Worm (Caenorhabditis elegans) whole organism, young adult: ENCODE results near the gene dbl-1.

ENCODE experiments used
- B0035.1 ChIP-seq: sonication (generic microtip); optimal IDR thresholded peaks from 2 replicates; lab custom pipeline; 2016; ENCODE audit warnings: missing genetic modification characterization, mild to moderate bottlenecking, missing compliant biosample characterization, missing genotype, missing genetic modification reagents
- B0261.1 ChIP-seq: sonication (generic microtip); optimal IDR thresholded peaks from 2 replicates; lab custom pipeline; 2016; ENCODE audit warnings: mild to moderate bottlenecking, missing genetic modification characterization, moderate library complexity, missing compliant biosample characterization
- D2030.7 ChIP-seq: fragments of 200-800 bp; sonication (Bioruptor generic); IDR thresholded peaks from 2 replicates; pipeline ENCODE4 v1.3.6; 2022; ENCODE audit warnings: missing genetic modification reagents, missing genetic modification characterization, missing compliant biosample characterization
- F22D6.2 ChIP-seq: sonication (generic microtip); optimal IDR thresholded peaks from 2 replicates; lab custom pipeline; 2016; ENCODE audit warnings: mild to moderate bottlenecking, missing genetic modification characterization, missing compliant biosample characterization
- F49E8.2 ChIP-seq: sonication (generic microtip); optimal IDR thresholded peaks from 3 replicates; lab custom pipeline; 2017; ENCODE audit warnings: missing genetic modification characterization, mild to moderate bottlenecking, missing compliant biosample characterization, antibody characterized with exemption, moderate library complexity; ENCODE audit not compliant: insufficient read depth
- Y53G8AR.9 ChIP-seq: fragments of 200-800 bp; sonication (Bioruptor generic); conservative IDR thresholded peaks from 2 replicates; pipeline ENCODE4 v1.3.6; 2022; ENCODE audit warnings: missing genetic modification reagents, missing genetic modification characterization, missing compliant biosample characterization
- akir-1 ChIP-seq: fragments of 200-800 bp; sonication (Bioruptor generic); optimal IDR thresholded peaks from 2 replicates; lab custom pipeline; 2018; ENCODE audit warnings: mild to moderate bottlenecking, missing genetic modification characterization, moderate library complexity, missing compliant biosample characterization
- attf-3 ChIP-seq: fragments of 200-800 bp; sonication (Bioruptor generic); conservative IDR thresholded peaks from 2 replicates; pipeline ENCODE4 v1.3.6; 2022; ENCODE audit warnings: missing genetic modification reagents, missing genetic modification characterization, missing compliant biosample characterization
- attf-5 ChIP-seq: fragments of 200-800 bp; sonication (Bioruptor generic); optimal IDR thresholded peaks from 2 replicates; lab custom pipeline; 2018; ENCODE audit warnings: mild to moderate bottlenecking, missing genetic modification characterization, missing compliant biosample characterization
- ccch-3 ChIP-seq: fragments of 200-800 bp; sonication (Bioruptor generic); optimal IDR thresholded peaks from 2 replicates; lab custom pipeline; 2018; ENCODE audit warnings: mild to moderate bottlenecking, missing genetic modification characterization, missing compliant biosample characterization
- ceh-91 ChIP-seq: fragments of 200-800 bp; sonication (Bioruptor generic); IDR thresholded peaks from 2 replicates; pipeline ENCODE4 v1.3.6; 2022; ENCODE audit warnings: missing genetic modification reagents, missing genetic modification characterization, missing compliant biosample characterization
- dox-1 ChIP-seq: fragments of 200-800 bp; sonication (Bioruptor generic); IDR thresholded peaks from 2 replicates; pipeline ENCODE4 v1.3.6; 2022; ENCODE audit warnings: missing genetic modification reagents, missing genetic modification characterization, missing compliant biosample characterization
- efl-1 ChIP-seq: fragments of 150-350 bp; optimal IDR thresholded peaks from 2 replicates; lab custom pipeline; 2014; ENCODE audit warnings: missing biosample characterization, missing genetic modification reagents, missing genetic modification characterization
- egl-18 ChIP-seq: fragments of 200-800 bp; sonication (Bioruptor generic); IDR thresholded peaks from 2 replicates; pipeline ENCODE4 v1.3.6; 2022; ENCODE audit warnings: missing genetic modification reagents, missing genetic modification characterization, missing compliant biosample characterization
- hmg-1.2 ChIP-seq: fragments of 200-800 bp; sonication (Bioruptor generic); IDR thresholded peaks from 2 replicates; pipeline ENCODE4 v1.3.6; 2022; ENCODE audit warnings: missing genetic modification reagents, missing genetic modification characterization, missing compliant biosample characterization
- hrde-1 ChIP-seq: sonication (generic microtip); optimal IDR thresholded peaks from 2 replicates; lab custom pipeline; 2016; ENCODE audit warnings: missing genetic modification characterization, mild to moderate bottlenecking, missing compliant biosample characterization, moderate library complexity, missing genotype, missing genetic modification reagents, borderline replicate concordance
- lag-1 ChIP-seq: fragments of 200-800 bp; sonication (Bioruptor generic); IDR thresholded peaks from 2 replicates; pipeline ENCODE4 v1.3.6; 2022; ENCODE audit warnings: missing genetic modification reagents, missing genetic modification characterization, missing compliant biosample characterization
- lin-35 ChIP-seq, 3 experiments: fragments of 150-350 bp in 2 of 3; sonication (generic microtip) in 1 of 3; optimal IDR thresholded peaks; 2 replicates each; lab custom pipeline; 2014 to 2018; ENCODE audit warnings: missing biosample characterization in 3 of 3, missing genetic modification characterization in 3 of 3, missing genetic modification reagents in 3 of 3
- lin-54 ChIP-seq: fragments of 200-800 bp; sonication (Bioruptor generic); optimal IDR thresholded peaks from 2 replicates; lab custom pipeline; 2018; ENCODE audit warnings: mild to moderate bottlenecking, missing genetic modification characterization, missing compliant biosample characterization
- lsl-1 ChIP-seq: fragments of 200-800 bp; sonication (Bioruptor generic); optimal IDR thresholded peaks from 2 replicates; lab custom pipeline; 2018; ENCODE audit warnings: mild to moderate bottlenecking, missing genetic modification characterization, moderate library complexity, missing compliant biosample characterization
- madf-6 ChIP-seq: fragments of 200-800 bp; sonication (Bioruptor generic); IDR thresholded peaks from 2 replicates; pipeline ENCODE4 v1.3.6; 2022; ENCODE audit warnings: missing genetic modification reagents, missing genetic modification characterization, missing compliant biosample characterization
- madf-8 ChIP-seq: fragments of 200-800 bp; sonication (Bioruptor generic); conservative IDR thresholded peaks from 2 replicates; pipeline ENCODE4 v1.3.6; 2022; ENCODE audit warnings: missing genetic modification reagents, missing genetic modification characterization, missing compliant biosample characterization
- mcd-1 ChIP-seq: fragments of 200-800 bp; sonication (Bioruptor generic); IDR thresholded peaks from 2 replicates; pipeline ENCODE4 v1.3.6; 2022; ENCODE audit warnings: missing genetic modification reagents, missing genetic modification characterization, missing compliant biosample characterization
- mel-28 ChIP-seq: sonication (generic microtip); optimal IDR thresholded peaks from 2 replicates; lab custom pipeline; 2016; ENCODE audit warnings: borderline replicate concordance, mild to moderate bottlenecking, missing genetic modification characterization, missing compliant biosample characterization
- mxl-1 ChIP-seq: sonication (generic microtip); optimal IDR thresholded peaks from 2 replicates; lab custom pipeline; 2016; ENCODE audit warnings: missing genetic modification characterization, missing compliant biosample characterization
- nfya-1 ChIP-seq: sonication (generic microtip); optimal IDR thresholded peaks from 2 replicates; lab custom pipeline; 2017; ENCODE audit warnings: antibody characterized with exemption, missing compliant biosample characterization, missing genetic modification characterization, borderline replicate concordance; ENCODE audit not compliant: insufficient read depth
- rpc-1 ChIP-seq, 2 experiments: fragments of 150-350 bp in 1 of 2; sonication (generic microtip) in 1 of 2; optimal IDR thresholded peaks; 2 replicates each; lab custom pipeline; 2014 to 2018; ENCODE audit warnings: missing biosample characterization in 1 of 2, missing genetic modification characterization in 1 of 2, missing genetic modification reagents in 1 of 2, missing genotype in 1 of 2
- sea-2 ChIP-seq: fragments of 200-800 bp; sonication (Bioruptor generic); IDR thresholded peaks from 2 replicates; pipeline ENCODE4 v1.3.6; 2022; ENCODE audit warnings: missing genetic modification characterization, missing compliant biosample characterization
- snpc-3.4 ChIP-seq: sonication (generic microtip); optimal IDR thresholded peaks from 2 replicates; lab custom pipeline; 2017; ENCODE audit warnings: missing genetic modification characterization, mild to moderate bottlenecking, missing compliant biosample characterization, antibody characterized with exemption, moderate library complexity, missing genotype, missing genetic modification reagents
- somi-1 ChIP-seq: fragments of 200-800 bp; sonication (Bioruptor generic); optimal IDR thresholded peaks from 2 replicates; lab custom pipeline; 2018; ENCODE audit warnings: mild to moderate bottlenecking, missing genetic modification characterization, missing compliant biosample characterization
- sptf-2 ChIP-seq: fragments of 200-800 bp; sonication (Bioruptor generic); optimal IDR thresholded peaks from 2 replicates; lab custom pipeline; 2018; ENCODE audit warnings: mild to moderate bottlenecking, missing genetic modification characterization, missing compliant biosample characterization
- tbp1 ChIP-seq: fragments of 200-800 bp; sonication (Bioruptor generic); optimal IDR thresholded peaks from 2 replicates; lab custom pipeline; 2018; ENCODE audit warnings: mild to moderate bottlenecking, missing genetic modification characterization, missing compliant biosample characterization
- unc-130 ChIP-seq: sonication (generic microtip); optimal IDR thresholded peaks from 2 replicates; lab custom pipeline; 2016; ENCODE audit warnings: missing genetic modification reagents, missing genetic modification characterization, missing compliant biosample characterization
- zfh-2 ChIP-seq: fragments of 200-800 bp; sonication (Bioruptor generic); conservative IDR thresholded peaks from 2 replicates; pipeline ENCODE4 v1.3.6; 2022; ENCODE audit warnings: missing genetic modification reagents, missing genetic modification characterization, missing compliant biosample characterization
- ztf-22 ChIP-seq: fragments of 200-800 bp; sonication (Bioruptor generic); optimal IDR thresholded peaks from 2 replicates; lab custom pipeline; 2018; ENCODE audit warnings: mild to moderate bottlenecking, missing genetic modification characterization, moderate library complexity, missing compliant biosample characterization

dbl-1 gene

DNA sequence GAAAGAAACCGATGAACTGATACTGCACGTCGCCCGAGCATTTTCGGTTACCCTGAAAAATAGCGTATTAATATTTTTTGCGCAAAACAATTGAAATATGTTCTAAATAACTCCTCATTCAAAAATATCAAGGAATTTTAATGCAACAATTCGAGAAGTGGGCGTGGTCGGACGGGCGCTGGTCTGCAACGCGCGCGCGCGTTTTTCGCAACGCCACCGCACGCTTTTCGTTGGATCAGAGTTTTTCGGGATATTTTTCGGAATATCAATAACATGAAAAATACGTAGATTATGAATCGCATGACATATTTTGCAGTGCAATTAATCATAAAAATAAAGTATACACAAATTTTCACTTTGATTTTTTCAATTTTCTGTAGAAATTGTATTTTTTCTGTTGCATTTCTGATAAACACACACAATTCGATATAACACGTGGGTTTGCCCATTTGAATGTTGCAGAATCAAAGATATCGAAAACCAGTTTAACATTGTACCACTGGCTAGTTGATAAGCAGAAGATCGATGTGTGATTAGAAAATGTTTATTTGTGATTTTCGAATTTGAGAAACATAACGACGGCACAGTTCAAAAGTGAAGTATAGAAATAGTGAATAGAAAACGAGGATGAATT, 48.8 kb upstream of the dbl-1 start, which contains the start of gene dlst-1 (continued):
- TF ChIP-seq somi-1 (GFP tag; lab: Kevin White, UChicago), result peak; percentile 8
- TF ChIP-seq mcd-1 (GFP tag; lab: Robert Waterston, UW), result peak; percentile 51
- peak; percentile 57; the same call in 1 of the 2 replicates for TF ChIP-seq zfh-2 (GFP tag; lab: Robert Waterston, UW)
- peak; percentile 47 for TF ChIP-seq lin-54
- peak; percentile 16; the same call in 1 of the 2 replicates for TF ChIP-seq D2030.7 (GFP tag; lab: Robert Waterston, UW)
- peak; percentile 62 for TF ChIP-seq attf-5
- TF ChIP-seq sptf-2, result peak; percentile 6
- peak; percentile 34 for TF ChIP-seq rpc-1 (optimal IDR thresholded peaks at IDR 0.05; lab: Kevin White, UChicago)
- no peak for TF ChIP-seq rpc-1 (tag; optimal IDR thresholded peaks at IDR 0.05; lab: Kevin White, UChicago)
- TF ChIP-seq mxl-1 (tag; lab: Kevin White, UChicago), result no peak
- TF ChIP-seq, all 124 proteins: peak for 37

DNA sequence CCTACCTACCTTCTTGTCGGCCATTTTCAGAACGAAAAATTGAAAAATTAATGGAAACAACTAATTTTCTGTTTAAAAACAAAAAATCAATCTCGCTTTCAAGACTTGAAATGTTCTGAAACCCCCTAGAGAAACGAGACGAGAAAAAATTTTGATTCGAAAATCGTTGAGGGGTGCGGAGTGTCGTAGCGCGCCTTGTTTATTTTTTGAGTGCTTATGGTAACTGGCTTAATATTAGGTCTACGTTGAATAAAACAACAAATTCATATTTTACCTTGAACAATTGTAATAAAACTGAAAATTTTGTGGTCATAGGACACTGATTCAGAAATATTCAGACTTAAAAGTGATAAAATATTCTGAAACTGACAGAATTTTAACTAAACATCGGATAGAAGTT, 47.5 kb upstream of the dbl-1 start, which contains the start of gene sna-1:
Gene sna-1 (minus strand): TSS at position 218 of the 400 bp plus-strand sequence.
- TF ChIP-seq efl-1, result peak; percentile 26
- TF ChIP-seq hrde-1 (tag; lab: Kevin White, UChicago), result no peak
- TF ChIP-seq attf-3 (GFP tag; lab: Robert Waterston, UW), result peak; percentile 90
- no peak for TF ChIP-seq F49E8.2 (tag; lab: Kevin White, UChicago)
- TF ChIP-seq madf-8, result peak; percentile 59; the same call in 1 of the 2 replicates
- peak; percentile 47 for TF ChIP-seq lsl-1 (GFP tag; lab: Kevin White, UChicago)
- peak; percentile 75 for TF ChIP-seq madf-6 (GFP tag; lab: Robert Waterston, UW)

DNA sequence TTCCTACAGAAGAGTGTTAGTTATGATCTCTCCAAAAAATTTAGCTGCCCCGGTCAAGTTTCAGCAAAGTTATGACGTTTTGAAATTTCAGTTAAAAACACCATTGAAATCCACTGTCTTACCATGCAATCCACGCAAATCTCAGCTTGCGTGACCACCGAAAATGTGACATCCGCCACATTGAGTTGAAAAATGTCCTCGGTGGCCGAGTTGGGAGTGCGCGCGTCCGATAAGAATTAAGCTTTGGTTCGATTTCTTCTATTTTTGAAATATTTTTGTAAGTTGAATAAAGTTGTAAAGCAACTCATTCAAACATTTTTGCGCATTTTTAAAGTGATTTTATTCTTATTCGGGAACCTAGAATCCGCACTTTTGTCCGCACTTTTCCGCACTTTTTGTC, 46.9 kb upstream of the dbl-1 start:
- TF ChIP-seq tbp1 (GFP tag; lab: Kevin White, UChicago), result peak; percentile 83
- TF ChIP-seq D2030.7 (GFP tag; lab: Robert Waterston, UW), result 0 out of 2 replicates have a peak, but pooled peaks have one; percentile 39
- TF ChIP-seq rpc-1 (optimal IDR thresholded peaks at IDR 0.05; lab: Kevin White, UChicago), result peak; percentile 23
- peak; percentile 60 for TF ChIP-seq rpc-1 (tag; optimal IDR thresholded peaks at IDR 0.05; lab: Kevin White, UChicago)
- peak; percentile 30; the same call in 1 of the 2 replicates for TF ChIP-seq madf-8
- TF ChIP-seq madf-6 (GFP tag; lab: Robert Waterston, UW), result peak; percentile 63; the same call in 1 of the 2 replicates
- peak; percentile 60 for TF ChIP-seq B0261.1 (tag; lab: Kevin White, UChicago)
- TF ChIP-seq attf-3 (GFP tag; lab: Robert Waterston, UW), result peak; percentile 50; the same call in 1 of the 2 replicates
- TF ChIP-seq hmg-1.2 (GFP tag; lab: Robert Waterston, UW), result peak; percentile 56; the same call in 1 of the 2 replicates

DNA sequence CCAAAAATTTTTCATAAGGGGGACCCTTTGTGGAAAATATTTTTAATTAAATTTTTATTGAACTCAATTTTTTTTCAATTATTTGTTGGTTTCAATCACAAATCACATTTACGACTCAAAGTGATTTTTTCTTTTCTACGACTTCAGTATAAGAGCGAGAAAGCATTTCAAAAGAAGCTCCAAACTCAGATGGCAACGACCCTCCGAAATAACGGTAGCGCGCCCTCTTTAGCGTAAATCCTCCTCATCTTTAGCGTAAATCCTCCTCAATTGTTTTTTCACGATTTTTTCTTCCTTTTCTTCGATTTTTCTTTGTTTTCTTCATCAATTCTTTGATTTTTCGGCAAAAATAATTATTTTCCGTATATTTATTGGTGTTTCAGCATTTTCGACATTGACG, 43.1 kb upstream of the dbl-1 start:
- peak; percentile 88 for TF ChIP-seq attf-3 (GFP tag; lab: Robert Waterston, UW)

DNA sequence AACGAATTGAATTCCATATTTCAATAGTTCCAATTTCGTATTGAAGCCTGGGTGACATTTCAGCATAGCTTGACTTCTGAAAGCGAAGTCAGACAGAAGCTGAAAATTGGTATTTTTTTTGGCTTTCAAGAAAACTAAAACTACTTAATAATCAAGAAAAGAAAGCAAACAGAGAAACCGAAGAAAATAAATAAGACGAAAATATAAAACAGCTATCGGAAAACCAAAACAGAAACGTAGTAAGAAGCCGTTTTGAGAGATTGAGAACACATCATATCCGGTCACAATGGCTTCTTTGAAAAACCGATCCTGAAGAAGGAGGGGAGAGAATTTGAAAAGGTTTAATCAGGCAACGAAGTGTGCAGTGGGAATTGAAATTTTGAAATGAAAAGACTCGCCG, 39.7 kb upstream of the dbl-1 start, which contains the start of gene srg-30:
Gene srg-30 (minus strand): TSS at position 101 of the 400 bp plus-strand sequence.
- no peak for TF ChIP-seq sea-2 (GFP tag; lab: Robert Waterston, UW)
- TF ChIP-seq F22D6.2, result no peak
- TF ChIP-seq lag-1, result no peak
- TF ChIP-seq dox-1 (GFP tag; lab: Robert Waterston, UW), result no peak
- TF ChIP-seq madf-8, result no peak
- no peak for TF ChIP-seq lin-35 (GFP tag; optimal IDR thresholded peaks at IDR 0.05; lab: Kevin White, UChicago)
- no peak for TF ChIP-seq mel-28 (tag; lab: Kevin White, UChicago)
- no peak for TF ChIP-seq ztf-22 (GFP tag; lab: Kevin White, UChicago)
- TF ChIP-seq akir-1, result no peak
- no peak for TF ChIP-seq egl-18 (GFP tag; lab: Robert Waterston, UW)
- no peak for TF ChIP-seq unc-130 (GFP tag; lab: Kevin White, UChicago)
- no peak for TF ChIP-seq ccch-3 (GFP tag; lab: Kevin White, UChicago)
- TF ChIP-seq B0035.1 (tag; lab: Kevin White, UChicago), result no peak
- no peak for TF ChIP-seq Y53G8AR.9
- TF ChIP-seq attf-5, result no peak
- no peak for TF ChIP-seq nfya-1 (tag; lab: Kevin White, UChicago)
- no peak for TF ChIP-seq ceh-91
- no peak for TF ChIP-seq lin-54
- no peak for TF ChIP-seq snpc-3.4 (tag; lab: Kevin White, UChicago)
